Fruit fly (Drosophila melanogaster): ENCODE results near the gene CG31131.

Gene CG31131

DNA sequence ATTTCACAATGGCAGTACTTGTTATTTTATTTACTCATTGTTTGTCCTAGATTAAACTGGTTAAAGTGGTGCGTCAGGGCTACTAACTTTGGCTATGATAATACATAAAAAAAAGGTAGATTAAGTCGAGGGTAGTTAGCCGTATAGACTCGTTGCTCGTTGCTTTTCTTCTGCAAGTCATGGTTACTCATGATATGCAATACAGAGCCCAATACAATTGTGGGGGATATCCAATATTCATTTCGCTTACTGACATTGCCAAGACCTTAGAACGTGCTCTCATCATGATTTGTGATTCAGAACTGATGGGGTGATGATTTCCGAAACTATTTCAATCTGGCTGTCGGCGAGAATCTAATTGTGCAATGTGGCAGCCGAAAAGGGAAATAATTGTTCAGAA lies 17.6 kb downstream of the CG31131 start:
- no peak for TF ChIP-seq noc (tag; optimal IDR thresholded peaks at IDR 0.05)

- TF ChIP-seq noc (tag; optimal IDR thresholded peaks at IDR 0.05), result peak; percentile 3
These were observed 25.0 kb downstream of the CG31131 start, which contains the start of the genes NSD and BOD1 for dm6 chr3R:27937752-27938694. Gene NSD, minus strand, starts transcription at chr3R:27937853. Gene BOD1, plus strand, starts transcription at chr3R:27938245.

DNA sequence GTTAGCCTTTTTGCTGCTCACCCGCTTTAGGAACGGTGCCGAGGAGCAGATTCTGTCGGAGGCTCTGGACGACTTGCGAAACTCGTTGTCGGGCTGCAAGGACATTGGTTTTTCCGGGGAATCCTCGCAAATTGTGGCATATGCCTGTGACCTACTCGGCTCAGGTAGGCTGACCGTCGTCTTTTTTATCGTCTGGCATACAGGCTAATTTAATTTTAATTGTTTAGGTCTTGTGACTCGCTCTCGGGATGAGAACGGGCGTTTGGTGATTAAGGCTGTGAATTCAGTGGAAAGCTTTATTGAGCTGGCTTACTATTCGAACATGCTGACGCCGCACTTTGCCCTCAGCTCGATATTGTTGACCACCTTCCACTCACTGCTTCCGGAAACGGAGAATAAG lies 31.6 kb downstream of the CG31131 start:
- no peak for TF ChIP-seq noc (tag; optimal IDR thresholded peaks at IDR 0.05)

dm6 chr3R:27928984-27929924 lies 33.8 kb downstream of the CG31131 start:
- no peak for TF ChIP-seq noc (tag; optimal IDR thresholded peaks at IDR 0.05)

- no peak for TF ChIP-seq noc (tag; optimal IDR thresholded peaks at IDR 0.05)
These were observed 34.9 kb downstream of the CG31131 start, which contains the start of gene nenya for dm6 chr3R:27928140-27928539. Gene nenya, minus strand, starts transcription at chr3R:27928174.

DNA sequence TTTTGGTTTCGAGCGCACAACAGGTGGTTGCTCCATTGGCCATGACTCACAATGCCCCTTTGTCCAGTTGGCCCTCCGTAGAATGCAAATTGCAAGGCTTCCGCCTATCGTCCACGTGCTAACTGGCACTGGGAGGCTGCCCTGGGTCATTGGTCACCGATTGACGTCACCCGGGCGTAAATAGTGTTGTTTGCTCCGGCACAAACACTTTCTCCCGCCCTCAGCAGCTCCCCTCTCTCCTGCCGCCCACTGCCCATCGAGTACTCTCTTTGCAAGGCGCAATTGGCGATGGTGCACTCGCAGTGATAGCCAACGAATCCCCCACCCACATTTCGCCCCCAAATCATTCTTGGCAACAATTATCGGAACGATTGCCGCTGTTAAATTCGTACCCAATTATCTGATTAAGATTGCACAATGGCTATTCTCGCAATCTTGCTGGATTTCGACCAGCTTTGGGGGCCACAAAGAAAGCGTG lies 36.2 kb downstream of the CG31131 start:
- TF ChIP-seq noc (tag; optimal IDR thresholded peaks at IDR 0.05), result no peak

DNA sequence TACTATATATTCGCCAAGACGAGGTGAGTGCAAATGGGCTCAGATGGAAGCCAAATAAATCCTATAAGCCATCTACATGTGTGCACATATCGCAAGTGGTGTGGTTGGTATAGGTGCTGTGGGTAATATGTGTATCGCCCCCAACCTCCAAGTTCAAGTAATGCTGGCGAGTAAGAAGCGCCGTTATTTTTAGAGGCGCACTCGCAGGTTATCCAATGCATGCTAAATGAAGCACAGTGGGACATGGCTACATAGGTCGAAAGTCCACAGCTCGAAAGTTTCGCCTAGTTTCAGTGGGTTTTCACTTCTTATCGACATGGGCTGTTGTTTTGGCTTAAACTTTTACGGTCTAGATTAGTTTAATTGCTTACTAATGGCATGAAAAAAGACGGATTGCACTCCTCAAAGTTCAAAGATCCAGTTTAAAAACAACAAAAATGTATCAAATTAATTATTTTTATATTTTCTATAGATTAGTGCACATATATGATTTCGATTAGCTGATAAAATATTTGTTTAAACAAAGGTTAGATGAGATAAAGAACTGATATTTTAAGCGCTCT lies 37.0 kb downstream of the CG31131 start:
- TF ChIP-seq noc (tag; optimal IDR thresholded peaks at IDR 0.05), result no peak

dm6 chr3R:27925000-27925970 lies 37.7 kb downstream of the CG31131 start, which contains the start of gene mino:
Gene mino, plus strand, starts transcription at chr3R:27925191.
- TF ChIP-seq noc (tag; optimal IDR thresholded peaks at IDR 0.05), result peak; percentile 69

DNA sequence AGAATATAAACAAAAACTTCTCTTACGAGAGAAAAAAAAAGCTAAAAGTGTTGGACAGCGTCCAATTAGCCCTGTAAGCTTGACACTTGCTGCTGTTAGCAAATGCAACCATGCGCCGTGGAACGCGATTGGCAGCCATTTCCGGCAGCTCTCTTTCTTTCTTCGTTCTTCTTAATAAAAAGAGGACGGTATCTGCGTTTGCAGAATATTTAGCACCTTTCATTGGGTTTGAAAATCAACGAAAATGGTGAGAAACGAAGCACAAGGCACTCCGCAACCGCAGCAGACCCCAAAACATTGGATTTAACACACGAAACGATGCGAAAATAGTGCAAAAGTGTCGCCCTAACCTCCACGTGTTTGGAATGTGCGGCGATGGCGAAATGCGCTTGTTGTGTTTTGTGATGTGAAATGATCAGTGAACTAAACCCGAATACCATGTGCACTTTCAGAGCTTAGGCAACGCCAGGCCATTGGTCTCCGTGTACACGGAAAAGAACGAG lies 40.3 kb downstream of the CG31131 start, which contains the start of gene RpL4:
TSS of gene RpL4 (plus strand) at position 149 of the 503 bp plus-strand sequence.
- TF ChIP-seq noc (tag; optimal IDR thresholded peaks at IDR 0.05), result peak; percentile 44

- no peak for TF ChIP-seq noc (tag; optimal IDR thresholded peaks at IDR 0.05)
These were observed 40.9 kb downstream of the CG31131 start, which contains the start of gene BCAS2 for dm6 chr3R:27921982-27922672. Gene BCAS2, minus strand, starts transcription at chr3R:27922356.

- TF ChIP-seq noc (tag; optimal IDR thresholded peaks at IDR 0.05), result no peak
These were observed 42.1 kb downstream of the CG31131 start, which contains the start of gene CG12259 for dm6 chr3R:27920883-27921282. Gene CG12259, minus strand, starts transcription at chr3R:27921089.

DNA sequence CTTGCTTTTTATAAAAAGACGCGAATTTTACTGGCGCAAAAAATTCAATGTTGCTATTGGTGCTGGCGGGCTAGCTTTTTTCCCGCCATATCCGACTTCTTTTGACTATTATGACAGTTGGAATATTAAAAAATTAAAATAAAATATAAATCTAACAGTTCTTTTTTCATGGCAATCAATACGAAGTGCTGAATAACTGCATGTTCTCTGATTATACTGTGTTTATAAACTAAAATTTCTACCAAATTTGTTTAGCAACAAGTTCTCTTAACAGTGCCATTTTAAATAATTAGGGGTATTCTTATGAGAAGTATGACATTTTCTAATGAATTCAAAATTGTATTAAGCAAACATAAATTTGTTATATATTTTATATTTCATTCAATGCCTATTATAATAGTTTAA lies 43.6 kb downstream of the CG31131 start, which contains the start of gene Boh1:
TSS of gene Boh1 (minus strand) at position 76 of the 405 bp plus-strand sequence.
- TF ChIP-seq noc (tag; optimal IDR thresholded peaks at IDR 0.05), result peak; percentile 38

dm6 chr3R:27916355-27917019 lies 46.5 kb downstream of the CG31131 start, which contains the start of the genes CG5003 and mRpS22:
Gene CG5003, minus strand, starts transcription at chr3R:27916516.
Gene mRpS22, plus strand, starts transcription at chr3R:27916908.
- peak; percentile 58 for TF ChIP-seq noc (tag; optimal IDR thresholded peaks at IDR 0.05)

Data from whole organism, larva.